Worm (Caenorhabditis elegans) whole organism, L1 larva: ENCODE data around the gene C13C4.8.
A peak's percentile ranks its signal among the peaks of the same experiment; 100 is the strongest.

Source experiments
- ama-1 ChIP-seq: fragments of 150-350 bp; optimal IDR thresholded peaks from 2 replicates; lab custom pipeline; 2014
- ceh-82 ChIP-seq, 3 experiments: fragments of 150-350 bp in 1 of 3; sonication (generic microtip) in 2 of 3; optimal IDR thresholded peaks; 2 replicates each; lab custom pipeline; 2014 to 2017; ENCODE audit warnings: missing biosample characterization in 3 of 3, missing genetic modification characterization in 3 of 3
- ces-1 ChIP-seq: fragments of 150-350 bp; optimal IDR thresholded peaks from 2 replicates; lab custom pipeline; 2014; ENCODE audit warnings: missing biosample characterization, missing genetic modification reagents, missing genetic modification characterization
- dsc-1 ChIP-seq: sonication (generic microtip); optimal IDR thresholded peaks from 2 replicates; lab custom pipeline; 2016; ENCODE audit warnings: mild to moderate bottlenecking, missing genetic modification characterization, missing compliant biosample characterization
- efl-1 ChIP-seq, 4 experiments: fragments of 150-350 bp; optimal IDR thresholded peaks in 3 of 4; peaks in 1 of 4; 1 replicate in 1 of 4; 2 replicates in 3 of 4; lab custom pipeline; 2014; ENCODE audit warnings: missing biosample characterization in 2 of 4, missing genetic modification characterization in 2 of 4, missing genetic modification reagents in 2 of 4
- efl-3 ChIP-seq: fragments of 200-800 bp; sonication (Bioruptor generic); optimal IDR thresholded peaks from 2 replicates; lab custom pipeline; 2018; ENCODE audit warnings: mild to moderate bottlenecking, missing genetic modification characterization, missing compliant biosample characterization
- elt-2 ChIP-seq: sonication (generic microtip); optimal IDR thresholded peaks from 2 replicates; lab custom pipeline; 2016; ENCODE audit warnings: missing genetic modification characterization, mild to moderate bottlenecking, inconsistent platforms, missing compliant biosample characterization, missing genetic modification reagents
- elt-3 ChIP-seq, 6 experiments: fragments of 150-350 bp in 1 of 6; sonication (generic microtip); optimal IDR thresholded peaks; 2 replicates each; lab custom pipeline; 2017 to 2018; ENCODE audit warnings: missing biosample characterization in 6 of 6, missing genetic modification characterization in 6 of 6, inconsistent platforms in 1 of 6
- fkh-8 ChIP-seq: sonication (generic microtip); optimal IDR thresholded peaks from 2 replicates; lab custom pipeline; 2016; ENCODE audit warnings: mild to moderate bottlenecking, missing genetic modification characterization, missing compliant biosample characterization
- fos-1 ChIP-seq: fragments of 150-350 bp; optimal IDR thresholded peaks from 2 replicates; lab custom pipeline; 2014; ENCODE audit warnings: missing biosample characterization, missing genetic modification characterization
- hlh-17 ChIP-seq: fragments of 200-800 bp; sonication (Bioruptor generic); optimal IDR thresholded peaks from 2 replicates; lab custom pipeline; 2018; ENCODE audit warnings: missing genetic modification characterization, mild to moderate bottlenecking, missing compliant biosample characterization, moderate library complexity, borderline replicate concordance
- irx-1 ChIP-seq: sonication (generic microtip); optimal IDR thresholded peaks from 2 replicates; lab custom pipeline; 2016; ENCODE audit warnings: missing genetic modification characterization, missing compliant biosample characterization
- lin-13 ChIP-seq: fragments of 150-350 bp; optimal IDR thresholded peaks from 2 replicates; lab custom pipeline; 2014; ENCODE audit warnings: missing biosample characterization, missing genetic modification reagents, missing genetic modification characterization
- lin-14 ChIP-seq: fragments of 200-800 bp; sonication (Bioruptor generic); optimal IDR thresholded peaks from 2 replicates; lab custom pipeline; 2018; ENCODE audit warnings: mild to moderate bottlenecking, missing genetic modification characterization, moderate library complexity, missing compliant biosample characterization
- lin-39 ChIP-seq: fragments of 150-350 bp; optimal IDR thresholded peaks from 2 replicates; lab custom pipeline; 2014; ENCODE audit warnings: missing biosample characterization, missing genetic modification reagents, missing genetic modification characterization
- lir-3 ChIP-seq: sonication (generic microtip); optimal IDR thresholded peaks from 2 replicates; lab custom pipeline; 2016; ENCODE audit warnings: mild to moderate bottlenecking, missing genetic modification characterization, moderate library complexity, missing compliant biosample characterization; ENCODE audit not compliant: poor library complexity
- mdl-1 ChIP-seq, 2 experiments: fragments of 150-350 bp; optimal IDR thresholded peaks; 2 replicates each; lab custom pipeline; 2014 to 2017; ENCODE audit warnings: missing biosample characterization in 2 of 2, missing genetic modification characterization in 2 of 2, inconsistent platforms in 1 of 2
- nhr-11 ChIP-seq: fragments of 150-350 bp; optimal IDR thresholded peaks from 2 replicates; lab custom pipeline; 2014; ENCODE audit warnings: missing biosample characterization, missing genetic modification characterization
- nhr-237 ChIP-seq: fragments of 150-350 bp; optimal IDR thresholded peaks from 2 replicates; lab custom pipeline; 2014; ENCODE audit warnings: missing biosample characterization, missing genetic modification characterization
- nhr-47 ChIP-seq: sonication (generic microtip); optimal IDR thresholded peaks from 2 replicates; lab custom pipeline; 2016; ENCODE audit warnings: mild to moderate bottlenecking, missing genetic modification characterization, moderate library complexity, missing compliant biosample characterization
- nhr-85 ChIP-seq: sonication (generic microtip); peaks from one replicate; lab custom pipeline; 2016; ENCODE audit warnings: missing genetic modification characterization, inconsistent platforms, missing compliant biosample characterization
- nhr-90 ChIP-seq: sonication (generic microtip); optimal IDR thresholded peaks from 2 replicates; lab custom pipeline; 2016; ENCODE audit warnings: mild to moderate bottlenecking, missing genetic modification characterization, missing compliant biosample characterization; ENCODE audit not compliant: poor library complexity
- pag-3 ChIP-seq: sonication (generic microtip); optimal IDR thresholded peaks from 2 replicates; lab custom pipeline; 2017; ENCODE audit warnings: missing genetic modification characterization, mild to moderate bottlenecking, missing compliant biosample characterization, antibody characterized with exemption, borderline replicate concordance; ENCODE audit not compliant: insufficient read depth
- rnt-1 ChIP-seq: sonication (generic microtip); optimal IDR thresholded peaks from 2 replicates; lab custom pipeline; 2016; ENCODE audit warnings: mild to moderate bottlenecking, missing genetic modification characterization, moderate library complexity, missing compliant biosample characterization
- snu-23 ChIP-seq: sonication (generic microtip); optimal IDR thresholded peaks from 2 replicates; lab custom pipeline; 2016; ENCODE audit warnings: missing genetic modification characterization, missing compliant biosample characterization
- sox-4 ChIP-seq: sonication (generic microtip); optimal IDR thresholded peaks from 2 replicates; lab custom pipeline; 2016; ENCODE audit warnings: missing genetic modification characterization, missing compliant biosample characterization
- sup-37 ChIP-seq: fragments of 200-800 bp; sonication (Bioruptor generic); optimal IDR thresholded peaks from 2 replicates; lab custom pipeline; 2018; ENCODE audit warnings: mild to moderate bottlenecking, missing genetic modification characterization, missing compliant biosample characterization
- tbx-2 ChIP-seq: sonication (generic microtip); optimal IDR thresholded peaks from 2 replicates; lab custom pipeline; 2016; ENCODE audit warnings: missing genetic modification characterization, missing compliant biosample characterization
- tlp-1 ChIP-seq: fragments of 150-350 bp; optimal IDR thresholded peaks from 2 replicates; lab custom pipeline; 2014; ENCODE audit warnings: missing biosample characterization, missing genetic modification characterization
- unc-130 ChIP-seq: fragments of 150-350 bp; optimal IDR thresholded peaks from 2 replicates; lab custom pipeline; 2017; ENCODE audit warnings: missing biosample characterization, missing genetic modification characterization, inconsistent platforms
- zip-4 ChIP-seq: fragments of 200-800 bp; sonication (Bioruptor generic); optimal IDR thresholded peaks from 2 replicates; lab custom pipeline; 2018; ENCODE audit warnings: mild to moderate bottlenecking, missing genetic modification characterization, moderate library complexity, missing compliant biosample characterization
- ztf-4 ChIP-seq: fragments of 150-350 bp; optimal IDR thresholded peaks from 2 replicates; lab custom pipeline; 2014; ENCODE audit warnings: missing biosample characterization, missing genetic modification characterization

The C13C4.8 gene

DNA sequence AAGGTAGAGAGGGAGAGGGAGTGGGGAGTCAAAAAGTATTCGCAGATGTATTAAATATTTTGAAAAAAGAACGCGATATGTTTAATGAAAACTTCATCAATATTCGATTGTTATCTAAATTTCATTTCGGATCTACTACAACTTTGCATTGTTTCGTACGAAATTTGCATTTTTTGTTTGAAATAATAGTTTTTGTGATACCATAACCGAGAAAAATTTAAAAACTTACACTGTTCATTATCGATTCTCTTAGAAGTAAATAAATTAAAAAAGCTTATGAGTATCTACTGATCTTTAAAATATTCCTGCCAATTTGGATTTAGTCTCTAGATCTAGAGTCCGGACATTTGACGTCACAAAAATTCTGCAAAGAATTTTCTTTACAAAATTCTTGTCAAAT lies 37.5 kb upstream of the C13C4.8 start, which contains the start of gene R07B7.9 (continued):
- no peak for TF ChIP-seq dsc-1
- TF ChIP-seq, all 84 proteins: peak for 0

DNA sequence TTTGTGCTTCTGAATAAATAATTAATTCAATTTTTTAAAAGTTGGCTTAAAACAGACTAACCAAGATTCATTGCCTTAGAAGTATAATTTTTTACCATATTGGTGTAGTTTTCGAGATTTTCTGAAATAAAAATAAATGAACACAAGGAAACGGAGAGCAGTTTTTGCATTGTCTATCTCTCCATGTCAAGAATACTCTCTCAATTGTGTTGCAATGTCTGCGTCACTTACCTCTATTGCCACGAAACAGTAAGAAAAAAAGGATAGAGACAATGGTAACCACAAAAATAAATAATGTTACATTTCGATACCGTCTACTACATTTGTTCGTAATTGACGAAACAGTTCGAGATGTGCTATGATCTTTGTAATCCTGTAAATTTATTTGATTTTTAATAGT lies 34.9 kb upstream of the C13C4.8 start, which contains the start of gene R07B7.10:
TSS of gene R07B7.10 (plus strand) at position 285 of the 400 bp plus-strand sequence.
- TF ChIP-seq elt-3 (tag; optimal IDR thresholded peaks at IDR 0.05; lab: Kevin White, UChicago) = no peak
- no peak for TF ChIP-seq zip-4
- TF ChIP-seq efl-1 (optimal IDR thresholded peaks at IDR 0.05; lab: Kevin White, UChicago) = peak; percentile 22 to 52
- peak in 1 of 2 experiments; percentile 50 for TF ChIP-seq efl-1 (GFP tag; optimal IDR thresholded peaks at IDR 0.05 in 1 of 2; lab: Kevin White, UChicago)
- TF ChIP-seq ztf-4 = no peak
- no peak for TF ChIP-seq lin-39 (tag; lab: Kevin White, UChicago)
- TF ChIP-seq ama-1 = no peak
- peak; percentile 7 for TF ChIP-seq lin-14
- TF ChIP-seq unc-130 (tag; lab: Kevin White, UChicago) = no peak
- TF ChIP-seq ceh-82 (tag; optimal IDR thresholded peaks at IDR 0.05; lab: Kevin White, UChicago) = no peak
- TF ChIP-seq tbx-2 (tag; lab: Kevin White, UChicago) = no peak
- TF ChIP-seq efl-3 (GFP tag; lab: Kevin White, UChicago) = no peak
- no peak for TF ChIP-seq sox-4
- TF ChIP-seq rnt-1 (tag; lab: Kevin White, UChicago) = no peak

DNA sequence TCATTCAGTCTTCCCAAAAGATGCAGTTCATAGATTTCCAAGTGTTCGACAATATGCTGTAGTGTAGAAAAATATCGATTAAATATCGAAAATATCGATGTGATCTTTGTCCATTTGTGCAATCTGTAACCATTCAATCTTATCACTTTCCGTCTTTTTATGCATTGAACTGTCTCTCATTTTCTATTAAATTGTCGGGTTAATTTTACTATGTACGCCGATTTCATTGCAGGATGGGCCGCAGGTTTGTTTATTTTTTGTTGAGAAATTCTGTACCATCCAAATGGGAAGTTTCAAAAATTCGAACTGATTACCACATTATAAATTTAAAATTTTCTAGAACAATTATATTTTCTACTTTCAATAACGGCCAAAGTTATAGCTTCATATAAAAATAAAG lies 33.6 kb upstream of the C13C4.8 start, which contains the start of gene R07B7.8:
TSS of gene R07B7.8 (minus strand) at position 101 of the 400 bp plus-strand sequence.
- TF ChIP-seq pag-3 (tag; lab: Kevin White, UChicago) (no peak), elt-2 (peak; percentile 8)

DNA sequence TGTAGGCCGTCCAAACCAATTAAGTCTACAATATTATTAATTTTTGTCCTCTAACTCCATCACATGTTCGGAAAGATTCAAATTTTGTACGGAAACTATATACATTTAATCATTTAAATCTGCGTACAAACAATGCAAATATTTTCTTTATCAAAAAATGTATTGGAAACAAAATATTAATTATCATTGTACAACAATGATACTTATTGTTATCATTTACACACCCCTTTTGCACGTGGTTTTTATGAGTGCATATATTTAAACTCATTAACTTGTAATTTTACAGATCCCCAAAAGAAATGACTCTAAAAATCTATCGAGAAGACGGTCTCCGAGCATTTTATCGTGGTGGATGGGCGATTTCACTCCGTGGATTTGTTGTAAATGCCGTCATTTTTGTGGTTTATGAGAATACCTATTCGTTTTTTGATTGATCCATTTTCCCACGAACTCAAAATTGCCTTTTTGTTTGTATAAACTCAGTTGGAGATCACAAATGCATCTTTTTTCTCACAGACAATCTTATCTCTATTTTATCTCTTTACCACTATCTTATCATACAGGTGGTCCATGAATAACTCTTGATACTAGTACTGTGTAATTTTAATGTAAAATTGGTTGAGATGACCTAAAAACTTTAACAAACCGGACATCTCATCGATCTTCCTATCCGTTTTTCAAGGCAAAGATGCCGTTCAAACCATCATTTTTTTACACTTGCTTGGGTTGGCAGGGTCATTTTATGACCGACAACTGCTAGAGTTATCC lies 31.8 kb upstream of the C13C4.8 start:
- TF ChIP-seq snu-23 (GFP tag; lab: Kevin White, UChicago) (no peak), nhr-85 (tag; lab: Kevin White, UChicago) (peak; percentile 6), lin-14 (peak; percentile 3), elt-2 (peak; percentile 63), elt-3 (tag; optimal IDR thresholded peaks at IDR 0.05; lab: Kevin White, UChicago) (peak; percentile 75 to 98 (median 94)), nhr-237 (tag; lab: Kevin White, UChicago) (no peak), ama-1 (no peak), lir-3 (tag; lab: Kevin White, UChicago) (no peak)

DNA sequence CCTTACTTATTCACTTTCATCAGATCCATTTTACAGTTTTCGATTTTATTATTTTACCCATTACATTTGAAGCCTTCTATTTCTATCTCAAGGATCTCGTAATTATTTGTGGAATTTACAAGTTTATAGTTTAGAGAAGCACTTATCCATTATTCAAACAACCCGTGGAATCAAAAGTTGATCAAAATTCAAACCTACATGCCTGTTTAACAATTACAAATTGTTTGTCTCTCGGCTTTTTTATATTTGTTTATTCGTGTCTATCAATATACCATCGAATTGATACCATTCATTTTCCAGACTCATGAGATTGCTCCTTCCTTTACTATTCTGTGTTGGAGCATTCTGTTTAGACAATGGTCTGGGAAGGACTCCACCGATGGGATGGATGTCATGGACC lies 30.9 kb upstream of the C13C4.8 start, which contains the start of gene gana-1:
TSS of gene gana-1 (plus strand) at position 301 of the 400 bp plus-strand sequence.
- TF ChIP-seq tlp-1 (tag; lab: Kevin White, UChicago) (no peak), hlh-17 (GFP tag; lab: Kevin White, UChicago) (no peak), mdl-1 (tag; optimal IDR thresholded peaks at IDR 0.05; lab: Kevin White, UChicago) (no peak), fkh-8 (tag; lab: Kevin White, UChicago) (no peak), ces-1 (GFP tag; lab: Kevin White, UChicago) (no peak), nhr-47 (tag; lab: Kevin White, UChicago) (no peak), nhr-90 (tag; lab: Kevin White, UChicago) (no peak), fos-1 (tag; lab: Kevin White, UChicago) (no peak), sup-37 (GFP tag; lab: Kevin White, UChicago) (no peak), tbx-2 (tag; lab: Kevin White, UChicago) (no peak)

ce11 chrV:12088773-12089172 lies 29.0 kb upstream of the C13C4.8 start, which contains the start of gene R07B7.12:
R07B7.12 (plus strand) TSS chrV:12089073.
- TF ChIP-seq lin-13 (GFP tag; lab: Kevin White, UChicago) (no peak), tbx-2 (tag; lab: Kevin White, UChicago) (no peak), pag-3 (tag; lab: Kevin White, UChicago) (no peak), irx-1 (tag; lab: Kevin White, UChicago) (no peak), nhr-11 (no peak), mdl-1 (tag; optimal IDR thresholded peaks at IDR 0.05; lab: Kevin White, UChicago) (no peak)
